Fruit fly (Drosophila melanogaster) whole organism, embryonic: ENCODE data around the gene COX7AL2.
A peak's percentile ranks its signal among the peaks of the same experiment; 100 is the strongest.

ENCODE experiments used
- B-H2 ChIP-seq: fragments of 200-800 bp; sonication (Bioruptor generic); optimal IDR thresholded peaks from 2 replicates; lab custom pipeline; 2018; ENCODE audit warnings: missing biosample characterization, mild to moderate bottlenecking, missing genetic modification characterization
- Bgb ChIP-seq: fragments of 200-800 bp; sonication (Bioruptor generic); IDR thresholded peaks from 2 replicates; pipeline ENCODE4 v1.3.6; 2022; ENCODE audit warnings: missing biosample characterization, missing genetic modification characterization; ENCODE audit not compliant: partially characterized antibody
- CG10654 ChIP-seq: fragments of 200-800 bp; sonication (Bioruptor generic); optimal IDR thresholded peaks from 2 replicates; lab custom pipeline; 2016; ENCODE audit warnings: missing biosample characterization, missing genetic modification characterization
- CG11093 ChIP-seq: fragments of 200-800 bp; sonication (Bioruptor generic); IDR thresholded peaks from 3 replicates; pipeline ENCODE4 v1.3.6; 2022; ENCODE audit warnings: missing biosample characterization, missing genetic modification characterization
- CG11247 ChIP-seq: fragments of 200-800 bp; sonication (Bioruptor generic); IDR thresholded peaks from 2 replicates; pipeline ENCODE4 v1.3.6; 2022; ENCODE audit warnings: missing biosample characterization, missing genetic modification characterization
- CG11560 ChIP-seq: fragments of 200-800 bp; sonication (Bioruptor generic); IDR thresholded peaks from 3 replicates; pipeline ENCODE4 v1.3.6; 2022; ENCODE audit warnings: missing biosample characterization, missing genetic modification characterization
- CG12942 ChIP-seq: fragments of 200-800 bp; sonication (Bioruptor generic); optimal IDR thresholded peaks from 3 replicates; lab custom pipeline; 2016; ENCODE audit warnings: missing biosample characterization, missing genetic modification characterization
- CG13123 ChIP-seq: fragments of 200-800 bp; sonication (Bioruptor generic); optimal IDR thresholded peaks from 2 replicates; lab custom pipeline; 2016; ENCODE audit warnings: missing biosample characterization, missing genetic modification characterization
- CG13287 ChIP-seq: fragments of 200-800 bp; sonication (Bioruptor generic); IDR thresholded peaks from 2 replicates; pipeline ENCODE4 v1.3.6; 2022; ENCODE audit warnings: missing biosample characterization, missing genetic modification characterization; ENCODE audit not compliant: partially characterized antibody
- CG13624 ChIP-seq: fragments of 200-800 bp; sonication (Bioruptor generic); optimal IDR thresholded peaks from 2 replicates; lab custom pipeline; 2016; ENCODE audit warnings: missing biosample characterization, missing genetic modification characterization
- CG14441 ChIP-seq: fragments of 200-800 bp; sonication (Bioruptor generic); IDR thresholded peaks from 2 replicates; pipeline ENCODE4 v1.3.6; 2022; ENCODE audit warnings: missing biosample characterization, missing genetic modification characterization
- CG1602 ChIP-seq: fragments of 200-800 bp; sonication (Bioruptor generic); optimal IDR thresholded peaks from 3 replicates; lab custom pipeline; 2016; ENCODE audit warnings: missing biosample characterization, missing genetic modification characterization
- CG16863 ChIP-seq: fragments of 200-800 bp; sonication (Bioruptor generic); optimal IDR thresholded peaks from 3 replicates; lab custom pipeline; 2016; ENCODE audit warnings: missing biosample characterization, missing genetic modification characterization
- CG3065 ChIP-seq: fragments of 200-800 bp; sonication (Bioruptor generic); optimal IDR thresholded peaks from 2 replicates; lab custom pipeline; 2016; ENCODE audit warnings: missing biosample characterization, missing genetic modification characterization
- CG3163 ChIP-seq: fragments of 200-800 bp; sonication (Bioruptor generic); optimal IDR thresholded peaks from 3 replicates; lab custom pipeline; 2016; ENCODE audit warnings: missing biosample characterization, missing genetic modification characterization
- CG34224 ChIP-seq: fragments of 200-800 bp; sonication (Bioruptor generic); IDR thresholded peaks from 3 replicates; pipeline ENCODE4 v1.3.6; 2022; ENCODE audit warnings: missing biosample characterization, missing genetic modification characterization; ENCODE audit not compliant: partially characterized antibody
- CG3847 ChIP-seq: fragments of 200-800 bp; sonication (Bioruptor generic); IDR thresholded peaks from 2 replicates; pipeline ENCODE4 v1.3.6; 2022; ENCODE audit warnings: missing biosample characterization, missing genetic modification characterization
- CG4360 ChIP-seq: fragments of 200-800 bp; sonication (Bioruptor generic); IDR thresholded peaks from 2 replicates; pipeline ENCODE4 v1.3.6; 2022; ENCODE audit warnings: missing biosample characterization, missing genetic modification characterization
- CG4404 ChIP-seq: fragments of 200-800 bp; sonication (Bioruptor generic); IDR thresholded peaks from 2 replicates; pipeline ENCODE4 v1.3.6; 2022; ENCODE audit warnings: missing biosample characterization, missing genetic modification characterization
- D ChIP-seq, 2 experiments: fragments of 200-800 bp in 1 of 2; fragments of >200 bp in 1 of 2; sonication (Bioruptor generic) in 1 of 2; optimal IDR thresholded peaks; 2 replicates in 1 of 2; 3 replicates in 1 of 2; lab custom pipeline; 2017; ENCODE audit warnings: mild to moderate bottlenecking in 1 of 2, missing biosample characterization in 1 of 2, missing genetic modification characterization in 1 of 2, missing genetic modification reagents in 1 of 2
- Dad ChIP-seq: fragments of 200-800 bp; sonication (Bioruptor generic); optimal IDR thresholded peaks from 3 replicates; lab custom pipeline; 2016; ENCODE audit warnings: missing biosample characterization, missing genetic modification characterization
- H2.0 ChIP-seq: fragments of 200-800 bp; sonication (Bioruptor generic); IDR thresholded peaks from 2 replicates; pipeline ENCODE4 v1.3.6; 2022; ENCODE audit warnings: missing biosample characterization, missing genetic modification characterization
- Hr51 ChIP-seq, 2 experiments: fragments of 200-800 bp; sonication (Bioruptor generic); optimal IDR thresholded peaks; 2 replicates in 1 of 2; 3 replicates in 1 of 2; lab custom pipeline; 2016 to 2018; ENCODE audit warnings: missing biosample characterization in 2 of 2, missing genetic modification characterization in 2 of 2, mild to moderate bottlenecking in 1 of 2, moderate library complexity in 1 of 2
- NK7.1 ChIP-seq: fragments of 200-800 bp; sonication (Bioruptor generic); optimal IDR thresholded peaks from 3 replicates; lab custom pipeline; 2016; ENCODE audit warnings: missing biosample characterization, missing genetic modification characterization
- Neu2 ChIP-seq: fragments of 200-800 bp; sonication (Bioruptor generic); optimal IDR thresholded peaks from 3 replicates; lab custom pipeline; 2016; ENCODE audit warnings: missing biosample characterization, missing genetic modification characterization, borderline replicate concordance
- Optix ChIP-seq: fragments of 200-800 bp; sonication (Bioruptor generic); IDR thresholded peaks from 3 replicates; pipeline ENCODE4 v1.3.6; 2022; ENCODE audit warnings: missing biosample characterization, missing genetic modification characterization
- Ravus ChIP-seq: fragments of 200-800 bp; sonication (Bioruptor generic); IDR thresholded peaks from 2 replicates; pipeline ENCODE4 v1.3.6; 2022; ENCODE audit warnings: missing biosample characterization, missing genetic modification characterization
- Trl ChIP-seq, 3 experiments: fragments of >200 bp in 2 of 3; fragments of 200-800 bp in 1 of 3; sonication (Bioruptor generic) in 1 of 3; optimal IDR thresholded peaks; 2 replicates in 1 of 3; 3 replicates in 2 of 3; lab custom pipeline; 2016 to 2017; ENCODE audit warnings: missing biosample characterization in 1 of 3, missing genetic modification characterization in 1 of 3
- Usf ChIP-seq: fragments of 200-800 bp; sonication (Bioruptor generic); optimal IDR thresholded peaks from 2 replicates; lab custom pipeline; 2017; ENCODE audit warnings: missing genotype, missing biosample characterization, missing genetic modification characterization
- bowl ChIP-seq: fragments of 200-800 bp; sonication (Bioruptor generic); IDR thresholded peaks from 2 replicates; pipeline ENCODE4 v1.3.6; 2022; ENCODE audit warnings: missing biosample characterization, missing genetic modification characterization
- btn ChIP-seq: fragments of 200-800 bp; sonication (Bioruptor generic); optimal IDR thresholded peaks from 2 replicates; lab custom pipeline; 2016; ENCODE audit warnings: missing biosample characterization, missing genetic modification characterization
- crp ChIP-seq, 2 experiments: fragments of 200-800 bp; sonication (Bioruptor generic); optimal IDR thresholded peaks; 2 replicates in 1 of 2; 3 replicates in 1 of 2; lab custom pipeline; 2017; ENCODE audit warnings: missing biosample characterization in 2 of 2, missing genetic modification characterization in 2 of 2, mild to moderate bottlenecking in 1 of 2, moderate library complexity in 1 of 2
- dan ChIP-seq: fragments of 200-800 bp; sonication (Bioruptor generic); IDR thresholded peaks from 2 replicates; pipeline ENCODE4 v1.3.6; 2022; ENCODE audit warnings: missing biosample characterization, missing genetic modification characterization
- dimm ChIP-seq: fragments of 200-800 bp; sonication (Bioruptor generic); IDR thresholded peaks from 2 replicates; pipeline ENCODE4 v1.3.6; 2022; ENCODE audit warnings: missing biosample characterization, missing genetic modification characterization
- eve ChIP-seq, 2 experiments: fragments of >200 bp; optimal IDR thresholded peaks; 2 replicates each; lab custom pipeline; 2017; ENCODE audit warnings: missing biosample characterization in 2 of 2, missing genetic modification characterization in 2 of 2
- fd102C ChIP-seq: fragments of 200-800 bp; sonication (Bioruptor generic); optimal IDR thresholded peaks from 2 replicates; lab custom pipeline; 2018; ENCODE audit warnings: missing biosample characterization, mild to moderate bottlenecking, missing genetic modification characterization, moderate library complexity
- gce ChIP-seq: fragments of 200-800 bp; sonication (Bioruptor generic); IDR thresholded peaks from 3 replicates; pipeline ENCODE4 v1.3.6; 2022; ENCODE audit warnings: missing biosample characterization, missing genetic modification characterization
- gsb ChIP-seq: fragments of 200-800 bp; sonication (Bioruptor generic); IDR thresholded peaks from 2 replicates; pipeline ENCODE4 v1.3.6; 2022; ENCODE audit warnings: missing biosample characterization, missing genetic modification characterization
- lilli ChIP-seq: fragments of 200-800 bp; sonication (Bioruptor generic); optimal IDR thresholded peaks from 3 replicates; lab custom pipeline; 2016; ENCODE audit warnings: missing biosample characterization, missing genetic modification characterization
- pan ChIP-seq, 4 experiments: fragments of >200 bp in 3 of 4; fragments of 200-800 bp in 1 of 4; sonication (Bioruptor generic) in 1 of 4; optimal IDR thresholded peaks in 3 of 4; IDR thresholded peaks in 1 of 4; 2 replicates each; pipeline versions ENCODE4 v1.3.6 to Lab custom; 2017 to 2022; ENCODE audit warnings: missing biosample characterization in 2 of 4, missing genetic modification characterization in 2 of 4, mixed read lengths in 1 of 4
- pb ChIP-seq: fragments of 200-800 bp; sonication (Bioruptor generic); optimal IDR thresholded peaks from 3 replicates; lab custom pipeline; 2016; ENCODE audit warnings: missing biosample characterization, missing genetic modification characterization
- pho ChIP-seq: fragments of 200-800 bp; sonication (Bioruptor generic); optimal IDR thresholded peaks from 2 replicates; lab custom pipeline; 2016; ENCODE audit warnings: missing biosample characterization, missing genetic modification characterization
- pita ChIP-seq: fragments of 200-800 bp; sonication (Bioruptor generic); optimal IDR thresholded peaks from 2 replicates; lab custom pipeline; 2017; ENCODE audit warnings: missing biosample characterization, mild to moderate bottlenecking, missing genetic modification characterization
- run ChIP-seq: fragments of 200-800 bp; sonication (Bioruptor generic); optimal IDR thresholded peaks from 3 replicates; lab custom pipeline; 2018; ENCODE audit warnings: missing biosample characterization, mild to moderate bottlenecking, missing genetic modification characterization
- salm ChIP-seq: fragments of 200-800 bp; sonication (Bioruptor generic); optimal IDR thresholded peaks from 2 replicates; lab custom pipeline; 2018; ENCODE audit warnings: missing biosample characterization, mild to moderate bottlenecking, missing genetic modification characterization
- tio ChIP-seq: fragments of 200-800 bp; sonication (Bioruptor generic); optimal IDR thresholded peaks from 2 replicates; lab custom pipeline; 2017; ENCODE audit warnings: missing biosample characterization, missing genetic modification characterization, inconsistent platforms
- zen2 ChIP-seq: fragments of 200-800 bp; sonication (Bioruptor generic); IDR thresholded peaks from 3 replicates; pipeline ENCODE4 v1.3.6; 2022; ENCODE audit warnings: missing biosample characterization, missing genetic modification characterization; ENCODE audit not compliant: partially characterized antibody

Gene COX7AL2

dm6 chr2L:2202018-2202852, 4.5 kb upstream of the COX7AL2 start (continued):
- peak; percentile 27 to 79 for TF ChIP-seq Trl (optimal IDR thresholded peaks at IDR 0.05; lab: Kevin White, UChicago)
- TF ChIP-seq Trl (GFP tag; optimal IDR thresholded peaks at IDR 0.05; lab: Kevin White, UChicago): peak; percentile 98
- peak; percentile 99 for TF ChIP-seq CG1602 (GFP tag; lab: Kevin White, UChicago)
- no peak for TF ChIP-seq pan (optimal IDR thresholded peaks at IDR 0.05; lab: Kevin White, UChicago)
- TF ChIP-seq pan (GFP tag; optimal IDR thresholded peaks at IDR 0.05 in 1 of 2, IDR thresholded peaks at IDR 0.05 in 1 of 2): peak in 1 of 2 experiments; percentile 99
- no peak for TF ChIP-seq CG13287 (GFP tag; lab: Robert Waterston, UW)
- TF ChIP-seq Neu2 (GFP tag; lab: Kevin White, UChicago): peak; percentile 96
- TF ChIP-seq Optix (GFP tag; lab: Robert Waterston, UW): peak; percentile 97
- peak; percentile 97 for TF ChIP-seq lilli (GFP tag; lab: Kevin White, UChicago)
- peak; percentile 93 for TF ChIP-seq Usf (GFP tag; lab: Kevin White, UChicago)
- peak; percentile 93 for TF ChIP-seq CG4360 (GFP tag; lab: Robert Waterston, UW)
- no peak for TF ChIP-seq pita
- TF ChIP-seq CG16863 (GFP tag; lab: Kevin White, UChicago): peak; percentile 99
- peak; percentile 98 for TF ChIP-seq CG13123 (GFP tag; lab: Kevin White, UChicago)
- TF ChIP-seq B-H2 (GFP tag; lab: Kevin White, UChicago): no peak
- TF ChIP-seq CG3847: peak; percentile 89
- TF ChIP-seq gce: peak; percentile 100
- TF ChIP-seq CG11560 (tag; lab: Robert Waterston, UW): peak; percentile 86
- TF ChIP-seq D (optimal IDR thresholded peaks at IDR 0.05; lab: Kevin White, UChicago): no peak
- TF ChIP-seq D (GFP tag; optimal IDR thresholded peaks at IDR 0.05; lab: Kevin White, UChicago): peak; percentile 100
- TF ChIP-seq CG11247 (GFP tag; lab: Robert Waterston, UW): peak; percentile 96
- peak; percentile 98 for TF ChIP-seq CG14441 (GFP tag; lab: Robert Waterston, UW)
- peak; percentile 52 to 73 for TF ChIP-seq crp (GFP tag; optimal IDR thresholded peaks at IDR 0.05; lab: Kevin White, UChicago)
- peak; percentile 98 for TF ChIP-seq CG12942
- peak; percentile 94 for TF ChIP-seq CG13624 (GFP tag; lab: Kevin White, UChicago)
- peak; percentile 94 for TF ChIP-seq pb (GFP tag; lab: Kevin White, UChicago)
- peak; percentile 79 for TF ChIP-seq gsb (GFP tag; lab: Robert Waterston, UW)
- TF ChIP-seq run (tag; lab: Kevin White, UChicago): peak; percentile 98
- peak; percentile 95 for TF ChIP-seq bowl (GFP tag; lab: Robert Waterston, UW)
- TF ChIP-seq CG11093 (GFP tag; lab: Robert Waterston, UW): peak; percentile 99
- no peak for TF ChIP-seq CG34224 (GFP tag; lab: Robert Waterston, UW)
- peak; percentile 97 for TF ChIP-seq Dad (GFP tag; lab: Kevin White, UChicago)
- TF ChIP-seq Ravus (GFP tag; lab: Robert Waterston, UW): peak; percentile 94
- TF ChIP-seq dimm (GFP tag; lab: Robert Waterston, UW): peak; percentile 99
- TF ChIP-seq tio: peak; percentile 97
- peak; percentile 99 for TF ChIP-seq dan (GFP tag; lab: Robert Waterston, UW)
- TF ChIP-seq H2.0: peak; percentile 99
- peak; percentile 99 for TF ChIP-seq fd102C
- TF ChIP-seq Hr51 (GFP tag; optimal IDR thresholded peaks at IDR 0.05; lab: Kevin White, UChicago): peak; percentile 95 to 99
- TF ChIP-seq zen2 (GFP tag; lab: Robert Waterston, UW): peak; percentile 66
- peak; percentile 99 for TF ChIP-seq salm (tag; lab: Kevin White, UChicago)
- TF ChIP-seq btn: peak; percentile 98
- TF ChIP-seq pho (GFP tag; lab: Kevin White, UChicago): peak; percentile 84
- TF ChIP-seq eve (GFP tag; optimal IDR thresholded peaks at IDR 0.05; lab: Kevin White, UChicago): peak; percentile 98 to 100
- peak; percentile 98 for TF ChIP-seq CG10654 (GFP tag; lab: Kevin White, UChicago)
- TF ChIP-seq CG3163: peak; percentile 89
- peak; percentile 99 for TF ChIP-seq CG4404
- peak; percentile 34; the same call in 1 of the 2 replicates for TF ChIP-seq Bgb (GFP tag; lab: Robert Waterston, UW)
- peak; percentile 96 for TF ChIP-seq CG3065
- TF ChIP-seq NK7.1 (GFP tag; lab: Kevin White, UChicago): peak; percentile 96
